Worm (Caenorhabditis elegans) whole organism, late embryonic: ENCODE results near the gene ints-9.
"Not testable (repeated sequence)": the region's sequence is repeated elsewhere in the genome, so short reads cannot be mapped to it uniquely, and the experiment has no call there.

Source experiments
- C38D4.7 ChIP-seq: fragments of 200-800 bp; sonication (Bioruptor generic); optimal IDR thresholded peaks from 2 replicates; lab custom pipeline; 2018; ENCODE audit warnings: mild to moderate bottlenecking, missing genetic modification characterization, moderate library complexity, missing compliant biosample characterization
- F13H6.1 ChIP-seq: sonication (generic microtip); optimal IDR thresholded peaks from 2 replicates; lab custom pipeline; 2016; ENCODE audit warnings: missing genetic modification characterization, missing compliant biosample characterization
- ama-1 ChIP-seq: fragments of 150-350 bp; optimal IDR thresholded peaks from 2 replicates; lab custom pipeline; 2014
- ceh-18 ChIP-seq: sonication (generic microtip); optimal IDR thresholded peaks from 2 replicates; lab custom pipeline; 2016; ENCODE audit warnings: missing genetic modification characterization, missing compliant biosample characterization
- ceh-24 ChIP-seq: sonication (generic microtip); optimal IDR thresholded peaks from 2 replicates; lab custom pipeline; 2016; ENCODE audit warnings: mild to moderate bottlenecking, missing genetic modification characterization, missing compliant biosample characterization
- ceh-30 ChIP-seq: fragments of 150-350 bp; optimal IDR thresholded peaks from 2 replicates; lab custom pipeline; 2014; ENCODE audit warnings: missing biosample characterization, missing genetic modification characterization
- ceh-34 ChIP-seq: sonication (generic microtip); optimal IDR thresholded peaks from 2 replicates; lab custom pipeline; 2016; ENCODE audit warnings: mild to moderate bottlenecking, missing genetic modification characterization, missing compliant biosample characterization
- ceh-48 ChIP-seq: sonication (generic microtip); optimal IDR thresholded peaks from 2 replicates; lab custom pipeline; 2016; ENCODE audit warnings: missing genetic modification characterization, inconsistent platforms, missing compliant biosample characterization
- ceh-9 ChIP-seq: sonication (generic microtip); optimal IDR thresholded peaks from 2 replicates; lab custom pipeline; 2016; ENCODE audit warnings: mild to moderate bottlenecking, missing genetic modification characterization, inconsistent platforms, missing compliant biosample characterization
- che-1 ChIP-seq: sonication (generic microtip); optimal IDR thresholded peaks from 2 replicates; lab custom pipeline; 2016; ENCODE audit warnings: mild to moderate bottlenecking, missing genetic modification characterization, missing compliant biosample characterization
- dve-1 ChIP-seq: sonication (generic microtip); optimal IDR thresholded peaks from 2 replicates; lab custom pipeline; 2017; ENCODE audit warnings: antibody characterized with exemption, mild to moderate bottlenecking, missing genetic modification characterization, missing compliant biosample characterization
- eyg-1 ChIP-seq: sonication (generic microtip); optimal IDR thresholded peaks from 2 replicates; lab custom pipeline; 2016; ENCODE audit warnings: missing genotype, missing genetic modification characterization, missing compliant biosample characterization
- fkh-10 ChIP-seq: fragments of 150-350 bp; optimal IDR thresholded peaks from 2 replicates; lab custom pipeline; 2014; ENCODE audit warnings: missing biosample characterization, missing genetic modification reagents, missing genetic modification characterization
- fkh-6 ChIP-seq: sonication (generic microtip); optimal IDR thresholded peaks from 2 replicates; lab custom pipeline; 2016; ENCODE audit warnings: missing genetic modification characterization, missing compliant biosample characterization
- hlh-15 ChIP-seq: sonication (generic microtip); optimal IDR thresholded peaks from 2 replicates; lab custom pipeline; 2016; ENCODE audit warnings: missing genetic modification characterization, missing compliant biosample characterization
- hlh-8 ChIP-seq: sonication (generic microtip); optimal IDR thresholded peaks from 2 replicates; lab custom pipeline; 2016; ENCODE audit warnings: missing genotype, missing genetic modification characterization, missing compliant biosample characterization
- madf-2 ChIP-seq: sonication (generic microtip); optimal IDR thresholded peaks from 2 replicates; lab custom pipeline; 2017; ENCODE audit warnings: missing genetic modification characterization, missing compliant biosample characterization
- nfya-1 ChIP-seq: sonication (generic microtip); optimal IDR thresholded peaks from 2 replicates; lab custom pipeline; 2017; ENCODE audit warnings: missing genetic modification characterization, mild to moderate bottlenecking, missing compliant biosample characterization, antibody characterized with exemption, moderate library complexity
- nhr-11 ChIP-seq: fragments of 150-350 bp; optimal IDR thresholded peaks from 2 replicates; lab custom pipeline; 2014; ENCODE audit warnings: missing biosample characterization, missing genetic modification characterization
- nhr-232 ChIP-seq: sonication (generic microtip); optimal IDR thresholded peaks from 2 replicates; lab custom pipeline; 2016; ENCODE audit warnings: missing genetic modification characterization, missing compliant biosample characterization
- npax-4 ChIP-seq: sonication (generic microtip); optimal IDR thresholded peaks from 2 replicates; lab custom pipeline; 2016; ENCODE audit warnings: missing genetic modification characterization, missing compliant biosample characterization
- odd-2 ChIP-seq: sonication (generic microtip); optimal IDR thresholded peaks from 2 replicates; lab custom pipeline; 2017; ENCODE audit warnings: antibody characterized with exemption, mild to moderate bottlenecking, missing genetic modification characterization, missing compliant biosample characterization
- pag-3 ChIP-seq: sonication (generic microtip); optimal IDR thresholded peaks from 2 replicates; lab custom pipeline; 2016; ENCODE audit warnings: missing compliant biosample characterization, missing genetic modification characterization, borderline replicate concordance
- pat-9 ChIP-seq: fragments of 200-800 bp; sonication (Bioruptor generic); optimal IDR thresholded peaks from 2 replicates; lab custom pipeline; 2018; ENCODE audit warnings: mild to moderate bottlenecking, missing genetic modification characterization, moderate library complexity, missing compliant biosample characterization
- pha-2 ChIP-seq: sonication (generic microtip); optimal IDR thresholded peaks from 2 replicates; lab custom pipeline; 2017; ENCODE audit warnings: mild to moderate bottlenecking, missing genetic modification characterization, missing compliant biosample characterization
- pqm-1 ChIP-seq: sonication (generic microtip); optimal IDR thresholded peaks from 2 replicates; lab custom pipeline; 2016; ENCODE audit warnings: missing genetic modification characterization, missing compliant biosample characterization
- ref-2 ChIP-seq: sonication (generic microtip); optimal IDR thresholded peaks from 2 replicates; lab custom pipeline; 2016; ENCODE audit warnings: missing genetic modification characterization, missing compliant biosample characterization
- rnt-1 ChIP-seq: sonication (generic microtip); optimal IDR thresholded peaks from 2 replicates; lab custom pipeline; 2016; ENCODE audit warnings: missing genetic modification characterization, missing compliant biosample characterization
- sox-2 ChIP-seq: fragments of 200-800 bp; sonication (Bioruptor generic); IDR thresholded peaks from 2 replicates; pipeline ENCODE4 v1.3.6; 2022; ENCODE audit warnings: missing genetic modification reagents, missing genetic modification characterization, missing compliant biosample characterization
- sox-4 ChIP-seq: sonication (generic microtip); optimal IDR thresholded peaks from 2 replicates; lab custom pipeline; 2017; ENCODE audit warnings: mild to moderate bottlenecking, missing genetic modification characterization, inconsistent platforms, missing compliant biosample characterization
- tbx-2 ChIP-seq: sonication (generic microtip); optimal IDR thresholded peaks from 2 replicates; lab custom pipeline; 2016; ENCODE audit warnings: missing genetic modification characterization, missing compliant biosample characterization
- unc-3 ChIP-seq, 2 experiments: fragments of 200-800 bp in 1 of 2; sonication (Bioruptor generic) in 1 of 2; sonication (generic microtip) in 1 of 2; conservative IDR thresholded peaks in 1 of 2; optimal IDR thresholded peaks in 1 of 2; 2 replicates each; pipeline versions ENCODE4 v1.3.6 to Lab custom; 2016 to 2022; ENCODE audit warnings: missing compliant biosample characterization in 2 of 2, missing genetic modification characterization in 2 of 2, missing genetic modification reagents in 1 of 2
- unc-42 ChIP-seq: sonication (generic microtip); optimal IDR thresholded peaks from 2 replicates; lab custom pipeline; 2016; ENCODE audit warnings: missing genotype, missing genetic modification characterization, missing compliant biosample characterization
- unc-55 ChIP-seq: sonication (generic microtip); optimal IDR thresholded peaks from 2 replicates; lab custom pipeline; 2017; ENCODE audit warnings: missing biosample characterization, missing genetic modification reagents, missing genetic modification characterization
- unc-86 ChIP-seq: sonication (generic microtip); optimal IDR thresholded peaks from 2 replicates; lab custom pipeline; 2016; ENCODE audit warnings: missing genetic modification characterization, missing compliant biosample characterization
- zip-5 ChIP-seq: sonication (generic microtip); optimal IDR thresholded peaks from 2 replicates; lab custom pipeline; 2016; ENCODE audit warnings: missing genetic modification characterization, missing compliant biosample characterization
- ztf-16 ChIP-seq: sonication (generic microtip); optimal IDR thresholded peaks from 2 replicates; lab custom pipeline; 2017; ENCODE audit warnings: missing genetic modification characterization, missing compliant biosample characterization

The ints-9 gene

DNA sequence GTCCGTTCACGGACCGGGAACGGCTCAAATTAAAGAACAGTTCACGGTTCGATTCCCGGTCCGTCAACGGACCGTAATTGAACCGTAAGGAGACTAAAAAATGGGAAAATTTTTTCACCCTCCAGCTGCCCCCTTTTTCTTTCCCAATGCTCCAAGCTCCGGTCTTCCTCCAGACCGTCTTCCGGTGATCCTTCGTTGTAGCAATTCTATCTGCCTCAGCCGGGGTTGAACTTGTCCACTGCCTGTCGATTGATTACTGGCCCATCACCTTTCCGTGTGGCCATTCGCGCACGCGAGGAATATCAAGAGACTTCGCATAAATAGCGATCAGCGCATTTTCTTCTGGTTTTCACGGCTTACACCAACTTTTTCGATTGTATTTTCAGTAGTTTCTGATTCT lies 27.1 kb upstream of the ints-9 start:
- TF ChIP-seq che-1 (peak; percentile 15), unc-3 (GFP tag; conservative IDR thresholded peaks at IDR 0.05; lab: Robert Waterston, UW) (0 out of 2 replicates have a peak, but pooled peaks have one; percentile 25)
- not testable (repeated sequence) for TF ChIP-seq unc-3 (tag; optimal IDR thresholded peaks at IDR 0.05; lab: Kevin White, UChicago)

ce11 chrV:7551821-7552220 lies 23.8 kb upstream of the ints-9 start, which contains the start of gene F19F10.3:
Gene F19F10.3 (plus strand): TSS chrV:7552121.
- TF ChIP-seq eyg-1 (tag; lab: Kevin White, UChicago) (no peak), hlh-15 (no peak), ceh-18 (tag; lab: Kevin White, UChicago) (no peak), rnt-1 (tag; lab: Kevin White, UChicago) (no peak), sox-2 (GFP tag; lab: Robert Waterston, UW) (no peak), ref-2 (no peak), ztf-16 (no peak), pqm-1 (tag; lab: Kevin White, UChicago) (no peak)

DNA sequence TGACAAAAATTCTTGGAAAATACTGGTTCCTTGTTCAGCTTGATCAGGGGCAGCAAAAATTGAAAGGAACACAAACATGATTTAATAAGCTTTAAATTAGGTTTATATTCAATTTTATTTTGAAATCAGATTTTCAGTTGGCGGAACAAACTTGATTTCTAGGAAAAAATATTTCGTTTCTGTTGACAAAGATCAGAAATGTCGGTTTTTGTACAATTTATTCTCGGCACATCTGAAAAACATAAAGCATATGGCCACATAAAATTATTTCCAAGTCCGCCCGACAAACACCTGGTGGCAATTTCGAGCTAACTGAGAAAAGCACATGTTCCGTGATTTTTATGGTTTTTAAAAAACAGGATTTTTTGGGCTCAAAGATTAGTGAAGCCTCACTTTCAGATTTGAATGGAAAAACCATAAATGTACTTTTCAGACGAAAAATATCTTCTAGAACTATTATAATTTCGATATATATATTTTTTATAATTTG lies 21.7 kb upstream of the ints-9 start, which contains the start of gene ttr-10:
TSS of gene ttr-10 (minus strand) at position 51 of the 490 bp plus-strand sequence.
- TF ChIP-seq madf-2 (tag; lab: Kevin White, UChicago) (no peak), ceh-34 (no peak), unc-42 (no peak), sox-4 (tag; lab: Kevin White, UChicago) (no peak), pqm-1 (tag; lab: Kevin White, UChicago) (no peak), che-1 (no peak), zip-5 (no peak), ceh-48 (tag; lab: Kevin White, UChicago) (no peak), hlh-15 (no peak), nhr-232 (tag; lab: Kevin White, UChicago) (no peak), unc-86 (no peak), fkh-10 (GFP tag; lab: Kevin White, UChicago) (no peak), hlh-8 (no peak), pag-3 (tag; lab: Kevin White, UChicago) (no peak)

DNA sequence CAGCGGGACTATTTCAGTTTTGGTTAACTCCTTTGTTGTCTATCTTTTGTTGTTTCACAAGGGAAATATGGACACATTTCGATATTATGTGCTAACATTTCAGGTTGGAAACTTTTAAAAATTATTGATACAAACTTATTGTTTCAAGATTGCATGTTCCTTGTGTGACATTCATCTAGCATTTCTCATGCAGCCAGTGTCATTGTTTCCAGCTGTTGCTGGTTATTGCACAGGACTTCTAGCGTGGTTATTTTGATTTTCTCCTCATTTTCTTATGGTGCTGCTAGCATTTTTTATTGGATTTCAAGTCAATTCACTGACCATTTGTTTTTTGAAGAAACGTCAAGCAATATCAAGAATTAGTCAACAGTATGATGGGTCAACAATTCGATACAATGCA lies 19.7 kb upstream of the ints-9 start:
- TF ChIP-seq fkh-6 (tag; lab: Kevin White, UChicago) = no peak
- TF ChIP-seq ref-2 = no peak
- TF ChIP-seq nhr-11 (tag; lab: Kevin White, UChicago) = no peak
- no peak for TF ChIP-seq tbx-2 (tag; lab: Kevin White, UChicago)
- TF ChIP-seq npax-4 (tag; lab: Kevin White, UChicago) = no peak
- no peak for TF ChIP-seq pha-2
- no peak for TF ChIP-seq C38D4.7 (GFP tag; lab: Kevin White, UChicago)
- TF ChIP-seq unc-55 (GFP tag; lab: Kevin White, UChicago) = no peak
- TF ChIP-seq ceh-24 = no peak
- TF ChIP-seq pqm-1 (tag; lab: Kevin White, UChicago) = no peak
- TF ChIP-seq pat-9 (tag; lab: Kevin White, UChicago) = no peak

DNA sequence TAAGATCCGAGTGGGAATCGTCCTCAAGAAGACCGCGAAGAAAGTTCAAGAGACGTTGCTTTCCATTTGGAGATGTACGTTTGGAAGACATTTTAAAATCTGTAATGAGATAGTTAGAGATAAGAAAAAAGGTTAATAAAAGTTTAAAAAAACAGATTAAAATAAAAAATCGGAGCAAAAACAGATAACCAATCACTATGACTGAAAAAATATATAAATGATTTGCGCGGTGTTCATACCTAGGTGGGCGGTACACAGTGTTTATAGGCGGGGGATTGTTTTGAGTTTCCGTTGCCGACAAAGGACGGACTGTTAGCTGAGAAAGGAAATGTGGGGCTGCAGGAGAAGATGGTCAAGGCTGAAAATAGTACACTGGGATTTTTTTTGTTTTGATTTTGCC lies 16.9 kb upstream of the ints-9 start, which contains the start of gene ets-7:
TSS of gene ets-7 (minus strand) at position 101 of the 400 bp plus-strand sequence.
- TF ChIP-seq odd-2 (no peak), F13H6.1 (tag; lab: Kevin White, UChicago) (no peak), npax-4 (tag; lab: Kevin White, UChicago) (no peak), ztf-16 (no peak), nfya-1 (tag; lab: Kevin White, UChicago) (no peak)

DNA sequence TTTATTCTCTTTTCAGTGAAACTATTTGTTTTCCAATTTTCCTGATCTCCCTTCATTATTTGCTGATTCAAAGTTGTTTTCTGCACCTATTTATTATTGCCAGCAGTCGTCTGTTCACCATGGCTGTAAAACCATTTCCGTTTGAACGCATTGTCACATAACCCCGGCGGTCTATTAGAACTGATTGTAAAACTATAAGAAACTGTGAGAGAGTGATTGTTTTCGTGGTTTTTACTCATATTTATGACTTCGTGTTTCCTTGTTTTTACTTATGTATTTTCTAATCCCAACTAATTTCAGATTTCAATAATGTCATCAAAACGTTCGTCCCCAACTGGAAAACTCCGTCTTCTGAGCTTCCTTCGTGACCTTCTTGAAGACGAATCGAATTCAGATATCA lies 12.7 kb upstream of the ints-9 start, which contains the start of gene F19F10.1:
TSS of gene F19F10.1 (plus strand) at position 301 of the 400 bp plus-strand sequence.
- TF ChIP-seq pag-3 (tag; lab: Kevin White, UChicago) (no peak), ama-1 (lab: Kevin White, UChicago) (no peak), pat-9 (tag; lab: Kevin White, UChicago) (no peak), unc-42 (no peak), ceh-9 (tag; lab: Kevin White, UChicago) (no peak), nhr-232 (tag; lab: Kevin White, UChicago) (no peak), dve-1 (tag; lab: Kevin White, UChicago) (no peak), F13H6.1 (tag; lab: Kevin White, UChicago) (no peak), ceh-30 (no peak), odd-2 (no peak)
